Worm (Caenorhabditis elegans) whole organism, young adult: ENCODE measurements around the gene zip-3.

ENCODE experiments used
- C06A6.2 ChIP-seq: fragments of 200-800 bp; sonication (Bioruptor generic); conservative IDR thresholded peaks from 2 replicates; pipeline ENCODE4 v1.3.6; 2022; ENCODE audit warnings: missing genetic modification characterization, missing compliant biosample characterization
- K11D2.4 ChIP-seq: fragments of 200-800 bp; sonication (Bioruptor generic); IDR thresholded peaks from 2 replicates; pipeline ENCODE4 v1.3.6; 2022; ENCODE audit warnings: missing genetic modification reagents, missing genetic modification characterization, missing compliant biosample characterization
- T07F8.4 ChIP-seq: sonication (generic microtip); optimal IDR thresholded peaks from 2 replicates; lab custom pipeline; 2016; ENCODE audit warnings: mild to moderate bottlenecking, missing genetic modification characterization, moderate library complexity, missing compliant biosample characterization
- T26A5.8 ChIP-seq: sonication (generic microtip); optimal IDR thresholded peaks from 2 replicates; lab custom pipeline; 2016; ENCODE audit warnings: missing genetic modification characterization, missing compliant biosample characterization
- Y56A3A.18 ChIP-seq: fragments of 200-800 bp; sonication (Bioruptor generic); IDR thresholded peaks from 2 replicates; pipeline ENCODE4 v1.3.6; 2022; ENCODE audit warnings: missing genetic modification reagents, missing genetic modification characterization, missing compliant biosample characterization
- ama-1 ChIP-seq, 3 experiments: fragments of 150-350 bp in 1 of 3; sonication (generic microtip) in 2 of 3; optimal IDR thresholded peaks; 2 replicates each; lab custom pipeline; 2014 to 2018; ENCODE audit warnings: missing biosample characterization in 2 of 3, missing genetic modification characterization in 2 of 3, missing genetic modification reagents in 2 of 3
- aptf-3 ChIP-seq: fragments of 200-800 bp; sonication (Bioruptor generic); IDR thresholded peaks from 2 replicates; pipeline ENCODE4 v1.3.6; 2022; ENCODE audit warnings: missing genetic modification characterization, missing compliant biosample characterization
- athp-1 ChIP-seq: sonication (generic microtip); optimal IDR thresholded peaks from 2 replicates; lab custom pipeline; 2017; ENCODE audit warnings: mild to moderate bottlenecking, missing genetic modification characterization, missing compliant biosample characterization
- ceh-100 ChIP-seq: fragments of 200-800 bp; sonication (Bioruptor generic); IDR thresholded peaks from 2 replicates; pipeline ENCODE4 v1.3.6; 2022; ENCODE audit warnings: missing genetic modification reagents, missing genetic modification characterization, missing compliant biosample characterization
- ceh-79 ChIP-seq: sonication (generic microtip); optimal IDR thresholded peaks from 2 replicates; lab custom pipeline; 2017; ENCODE audit warnings: mild to moderate bottlenecking, missing genetic modification characterization, missing compliant biosample characterization
- ets-4 ChIP-seq: fragments of 200-800 bp; sonication (Bioruptor generic); optimal IDR thresholded peaks from 2 replicates; lab custom pipeline; 2018; ENCODE audit warnings: mild to moderate bottlenecking, missing genetic modification characterization, missing compliant biosample characterization
- hmg-1.2 ChIP-seq: fragments of 200-800 bp; sonication (Bioruptor generic); IDR thresholded peaks from 2 replicates; pipeline ENCODE4 v1.3.6; 2022; ENCODE audit warnings: missing genetic modification reagents, missing genetic modification characterization, missing compliant biosample characterization
- hsf-1 ChIP-seq: fragments of 200-800 bp; sonication (Bioruptor generic); IDR thresholded peaks from 2 replicates; pipeline ENCODE4 v1.3.6; 2022; ENCODE audit warnings: missing genetic modification reagents, missing genetic modification characterization, missing compliant biosample characterization
- lin-54 ChIP-seq: fragments of 200-800 bp; sonication (Bioruptor generic); optimal IDR thresholded peaks from 2 replicates; lab custom pipeline; 2018; ENCODE audit warnings: mild to moderate bottlenecking, missing genetic modification characterization, missing compliant biosample characterization
- lir-1 ChIP-seq: fragments of 200-800 bp; sonication (Bioruptor generic); conservative IDR thresholded peaks from 2 replicates; pipeline ENCODE4 v1.3.6; 2022; ENCODE audit warnings: missing genetic modification reagents, missing genetic modification characterization, missing compliant biosample characterization
- lsy-27 ChIP-seq: sonication (generic microtip); optimal IDR thresholded peaks from 2 replicates; lab custom pipeline; 2017; ENCODE audit warnings: missing genetic modification characterization, mild to moderate bottlenecking, missing compliant biosample characterization, antibody characterized with exemption, missing genotype, borderline replicate concordance; ENCODE audit not compliant: insufficient read depth
- nfya-1 ChIP-seq: sonication (generic microtip); optimal IDR thresholded peaks from 2 replicates; lab custom pipeline; 2017; ENCODE audit warnings: antibody characterized with exemption, missing compliant biosample characterization, missing genetic modification characterization, borderline replicate concordance; ENCODE audit not compliant: insufficient read depth
- nfyb-1 ChIP-seq: fragments of 200-800 bp; sonication (Bioruptor generic); IDR thresholded peaks from 2 replicates; pipeline ENCODE4 v1.3.6; 2022; ENCODE audit warnings: missing genetic modification reagents, missing genetic modification characterization, missing compliant biosample characterization
- nhr-179 ChIP-seq: sonication (generic microtip); optimal IDR thresholded peaks from 2 replicates; lab custom pipeline; 2016; ENCODE audit warnings: mild to moderate bottlenecking, missing genetic modification characterization, missing compliant biosample characterization
- nhr-27 ChIP-seq: fragments of 200-800 bp; sonication (Bioruptor generic); optimal IDR thresholded peaks from 2 replicates; lab custom pipeline; 2018; ENCODE audit warnings: mild to moderate bottlenecking, missing genetic modification characterization, moderate library complexity, missing compliant biosample characterization
- nhr-80 ChIP-seq: sonication (generic microtip); optimal IDR thresholded peaks from 2 replicates; lab custom pipeline; 2016; ENCODE audit warnings: missing genetic modification characterization, missing compliant biosample characterization
- nhr-90 ChIP-seq: sonication (generic microtip); optimal IDR thresholded peaks from 2 replicates; lab custom pipeline; 2016; ENCODE audit warnings: missing genotype, mild to moderate bottlenecking, missing genetic modification characterization, missing compliant biosample characterization
- rpc-1 ChIP-seq, 2 experiments: fragments of 150-350 bp in 1 of 2; sonication (generic microtip) in 1 of 2; optimal IDR thresholded peaks; 2 replicates each; lab custom pipeline; 2014 to 2018; ENCODE audit warnings: missing biosample characterization in 1 of 2, missing genetic modification characterization in 1 of 2, missing genetic modification reagents in 1 of 2, missing genotype in 1 of 2
- snpc-4 ChIP-seq, 5 experiments: fragments of 150-350 bp in 1 of 5; sonication (generic microtip) in 4 of 5; optimal IDR thresholded peaks; 2 replicates each; lab custom pipeline; 2014 to 2018; ENCODE audit warnings: missing genetic modification characterization in 5 of 5, missing biosample characterization in 3 of 5, antibody characterized with exemption in 2 of 5, mild to moderate bottlenecking in 2 of 5, missing compliant biosample characterization in 2 of 5, missing genotype in 2 of 5, moderate library complexity in 2 of 5, missing genetic modification reagents in 1 of 5
- sptf-2 ChIP-seq: fragments of 200-800 bp; sonication (Bioruptor generic); optimal IDR thresholded peaks from 2 replicates; lab custom pipeline; 2018; ENCODE audit warnings: mild to moderate bottlenecking, missing genetic modification characterization, missing compliant biosample characterization
- tlf-1 ChIP-seq: fragments of 200-800 bp; sonication (Bioruptor generic); optimal IDR thresholded peaks from 2 replicates; lab custom pipeline; 2018; ENCODE audit warnings: mild to moderate bottlenecking, missing genetic modification characterization, missing compliant biosample characterization
- unc-62 ChIP-seq: fragments of 150-350 bp; optimal IDR thresholded peaks from 2 replicates; lab custom pipeline; 2014; ENCODE audit warnings: missing biosample characterization, missing genetic modification reagents, missing genetic modification characterization
- zfh-2 ChIP-seq: fragments of 200-800 bp; sonication (Bioruptor generic); conservative IDR thresholded peaks from 2 replicates; pipeline ENCODE4 v1.3.6; 2022; ENCODE audit warnings: missing genetic modification reagents, missing genetic modification characterization, missing compliant biosample characterization

Gene zip-3

ce11 chrII:13957437-13957836 is at the start of gene zip-3:
Gene zip-3, minus strand, starts transcription at chrII:13957457.
- TF ChIP-seq ceh-79 (tag; lab: Kevin White, UChicago) (no peak), nhr-80 (tag; lab: Kevin White, UChicago) (peak; percentile 64)

ce11 chrII:14006210-14006609 is 49.0 kb upstream of the zip-3 start, which contains the start of gene F01D5.6:
Gene F01D5.6, plus strand, starts transcription at chrII:14006510.
- TF ChIP-seq C06A6.2 (GFP tag; lab: Robert Waterston, UW) (no peak), nhr-27 (tag; lab: Kevin White, UChicago) (no peak), ets-4 (GFP tag; lab: Kevin White, UChicago) (no peak), ceh-100 (GFP tag; lab: Robert Waterston, UW) (no peak), T07F8.4 (tag; lab: Kevin White, UChicago) (no peak), aptf-3 (no peak)

DNA sequence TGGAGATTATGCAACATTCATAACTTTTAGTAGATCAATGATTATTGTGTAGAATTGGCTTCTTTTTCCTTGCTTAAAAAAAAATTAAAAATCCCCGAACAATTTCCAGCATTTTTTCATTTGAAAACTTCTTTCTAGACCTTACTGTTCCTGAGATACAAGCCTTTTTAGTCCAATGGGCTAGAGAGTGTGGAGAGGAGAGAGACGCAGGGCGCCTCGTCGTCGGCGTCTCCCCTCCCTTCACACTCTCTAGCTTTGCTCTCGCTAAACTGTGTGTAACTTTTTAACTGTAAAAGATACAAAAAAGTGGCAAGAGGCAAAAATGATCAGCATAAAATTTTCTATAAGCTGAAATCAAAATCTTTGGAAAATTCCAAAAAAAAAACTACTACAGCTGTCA is 47.9 kb upstream of the zip-3 start:
- peak; percentile 62 for TF ChIP-seq hmg-1.2 (GFP tag; lab: Robert Waterston, UW)
- no peak for TF ChIP-seq nhr-179
- TF ChIP-seq snpc-4 (GFP tag; optimal IDR thresholded peaks at IDR 0.05; lab: Kevin White, UChicago), result no peak
- TF ChIP-seq snpc-4 (tag; optimal IDR thresholded peaks at IDR 0.05; lab: Kevin White, UChicago), result no peak
- TF ChIP-seq lsy-27 (tag; lab: Kevin White, UChicago), result no peak
- TF ChIP-seq hsf-1 (GFP tag; lab: Robert Waterston, UW), result no peak

DNA sequence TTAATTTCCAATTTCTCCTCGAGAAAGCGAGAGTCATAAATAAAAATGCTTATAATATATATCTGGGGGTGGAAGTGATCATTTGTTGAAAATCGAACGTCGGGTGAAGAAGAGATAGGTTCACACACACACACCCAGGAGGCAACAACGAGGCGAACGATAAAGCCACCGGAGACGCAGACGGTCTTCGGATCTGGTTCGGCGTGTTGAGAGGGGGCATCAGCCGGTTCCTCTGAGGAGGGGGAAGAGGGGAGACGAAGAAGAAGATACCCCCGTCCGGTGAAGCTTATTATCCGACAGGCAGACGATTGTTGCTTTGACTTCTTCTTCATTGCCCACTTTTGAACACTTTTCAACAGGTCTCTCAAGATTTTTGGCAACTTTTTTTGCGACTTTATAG is 47.5 kb upstream of the zip-3 start:
- TF ChIP-seq lsy-27 (tag; lab: Kevin White, UChicago) (no peak), lin-54 (GFP tag; lab: Kevin White, UChicago) (no peak), lir-1 (GFP tag; lab: Robert Waterston, UW) (no peak), nhr-90 (tag; lab: Kevin White, UChicago) (no peak), snpc-4 (GFP tag; optimal IDR thresholded peaks at IDR 0.05; lab: Kevin White, UChicago) (no peak), snpc-4 (tag; optimal IDR thresholded peaks at IDR 0.05; lab: Kevin White, UChicago) (no peak), athp-1 (tag; lab: Kevin White, UChicago) (no peak), Y56A3A.18 (GFP tag; lab: Robert Waterston, UW) (no peak), zfh-2 (GFP tag; lab: Robert Waterston, UW) (no peak; the same call in 1 of the 2 replicates), rpc-1 (optimal IDR thresholded peaks at IDR 0.05; lab: Kevin White, UChicago) (no peak), rpc-1 (tag; optimal IDR thresholded peaks at IDR 0.05; lab: Kevin White, UChicago) (no peak), nfyb-1 (no peak), tlf-1 (GFP tag; lab: Kevin White, UChicago) (no peak), ceh-79 (tag; lab: Kevin White, UChicago) (no peak)

- TF ChIP-seq unc-62 (GFP tag; lab: Kevin White, UChicago) (no peak), snpc-4 (GFP tag; optimal IDR thresholded peaks at IDR 0.05; lab: Kevin White, UChicago) (no peak), snpc-4 (tag; optimal IDR thresholded peaks at IDR 0.05; lab: Kevin White, UChicago) (peak in 3 of 4 experiments; percentile 74 to 78 (median 76))
These were observed 46.7 kb upstream of the zip-3 start for ce11 chrII:14003821-14004430.

DNA sequence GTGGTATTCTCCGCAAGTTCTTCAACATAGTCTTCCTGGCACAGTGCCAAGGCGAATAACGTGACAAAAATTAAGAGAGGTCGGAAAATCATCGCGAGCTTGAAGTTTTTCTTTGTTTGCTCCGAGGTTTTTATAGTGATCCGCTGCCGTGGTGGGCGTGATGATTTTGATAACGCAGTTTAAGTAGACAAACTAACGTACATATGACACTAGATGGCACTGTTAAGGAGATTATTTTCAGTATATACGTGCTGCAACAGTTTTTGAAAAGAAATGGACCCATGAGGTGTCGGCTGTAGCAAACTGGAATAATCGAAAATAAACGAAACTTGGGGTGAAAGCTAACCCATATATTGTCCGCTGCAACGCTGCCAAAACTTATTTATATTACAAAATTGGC is 44.9 kb upstream of the zip-3 start, which contains the start of gene F01D5.5:
Gene F01D5.5, minus strand, starts transcription at position 101 of the 400 bp plus-strand sequence.
- TF ChIP-seq ama-1 (optimal IDR thresholded peaks at IDR 0.05; lab: Kevin White, UChicago) (no peak), ama-1 (GFP tag; optimal IDR thresholded peaks at IDR 0.05; lab: Kevin White, UChicago) (no peak), nhr-90 (tag; lab: Kevin White, UChicago) (no peak), nfya-1 (tag; lab: Kevin White, UChicago) (no peak), ets-4 (GFP tag; lab: Kevin White, UChicago) (no peak), sptf-2 (GFP tag; lab: Kevin White, UChicago) (no peak), T26A5.8 (tag; lab: Kevin White, UChicago) (no peak), K11D2.4 (no peak)
